Worm (Caenorhabditis elegans): ENCODE data around the gene glb-13.

ce11 chrX:12346729-12347128 lies 31.5 kb downstream of the glb-13 start, which contains the start of gene F42F12.11:
- TF ChIP-seq dve-1 (tag; optimal IDR thresholded peaks at IDR 0.05) (no peak), nfya-1 (tag; optimal IDR thresholded peaks at IDR 0.05) (no peak), dmd-4 (tag; optimal IDR thresholded peaks at IDR 0.05; ENCODE audit: borderline replicate concordance) (no peak), ceh-9 (tag; optimal IDR thresholded peaks at IDR 0.05) (no peak), pha-4 (tag; optimal IDR thresholded peaks at IDR 0.05) (no peak), sox-2 (GFP tag; IDR thresholded peaks at IDR 0.05) (no peak), elt-4 (tag; optimal IDR thresholded peaks at IDR 0.05) (no peak), F13H6.1 (tag; optimal IDR thresholded peaks at IDR 0.05) (no peak), nhr-11 (tag; optimal IDR thresholded peaks at IDR 0.05) (no peak), syd-9 (tag; optimal IDR thresholded peaks at IDR 0.05) (no peak), ama-1 (optimal IDR thresholded peaks at IDR 0.05) (no peak), unc-55 (GFP tag; optimal IDR thresholded peaks at IDR 0.05) (no peak), hlh-13 (GFP tag; optimal IDR thresholded peaks at IDR 0.05) (no peak), ets-4 (tag; optimal IDR thresholded peaks at IDR 0.05) (no peak)
